Worm (Caenorhabditis elegans) whole organism, young adult: ENCODE data around the gene cyn-17.

ENCODE experiments used
- B0019.2 ChIP-seq: fragments of 200-800 bp; sonication (Bioruptor generic); conservative IDR thresholded peaks from 2 replicates; pipeline ENCODE4 v1.3.6; 2022; ENCODE audit warnings: missing genetic modification reagents, missing genetic modification characterization, missing compliant biosample characterization
- C06A6.2 ChIP-seq: fragments of 200-800 bp; sonication (Bioruptor generic); conservative IDR thresholded peaks from 2 replicates; pipeline ENCODE4 v1.3.6; 2022; ENCODE audit warnings: missing genetic modification characterization, missing compliant biosample characterization
- F10E7.11 ChIP-seq: sonication (generic microtip); optimal IDR thresholded peaks from 2 replicates; lab custom pipeline; 2017; ENCODE audit warnings: mild to moderate bottlenecking, missing genetic modification characterization, moderate library complexity, missing compliant biosample characterization
- F22D6.2 ChIP-seq: sonication (generic microtip); optimal IDR thresholded peaks from 2 replicates; lab custom pipeline; 2016; ENCODE audit warnings: mild to moderate bottlenecking, missing genetic modification characterization, missing compliant biosample characterization
- F23B12.7 ChIP-seq: sonication (generic microtip); optimal IDR thresholded peaks from 2 replicates; lab custom pipeline; 2017; ENCODE audit warnings: missing genetic modification characterization, mild to moderate bottlenecking, missing compliant biosample characterization, antibody characterized with exemption, moderate library complexity; ENCODE audit not compliant: insufficient read depth
- F33H1.4 ChIP-seq: fragments of 200-800 bp; sonication (Bioruptor generic); IDR thresholded peaks from 2 replicates; pipeline ENCODE4 v1.3.6; 2022; ENCODE audit warnings: missing genetic modification reagents, missing genetic modification characterization, missing compliant biosample characterization
- F57A8.1 ChIP-seq: fragments of 200-800 bp; sonication (Bioruptor generic); optimal IDR thresholded peaks from 2 replicates; lab custom pipeline; 2018; ENCODE audit warnings: mild to moderate bottlenecking, missing genetic modification characterization, moderate library complexity, missing compliant biosample characterization
- K12H6.12 ChIP-seq: fragments of 200-800 bp; sonication (Bioruptor generic); optimal IDR thresholded peaks from 2 replicates; lab custom pipeline; 2018; ENCODE audit warnings: mild to moderate bottlenecking, missing genetic modification characterization, missing compliant biosample characterization
- Y56A3A.18 ChIP-seq: fragments of 200-800 bp; sonication (Bioruptor generic); IDR thresholded peaks from 2 replicates; pipeline ENCODE4 v1.3.6; 2022; ENCODE audit warnings: missing genetic modification reagents, missing genetic modification characterization, missing compliant biosample characterization
- Y67H2A.10 ChIP-seq: fragments of 200-800 bp; sonication (Bioruptor generic); conservative IDR thresholded peaks from 2 replicates; pipeline ENCODE4 v1.3.6; 2022; ENCODE audit warnings: missing genetic modification reagents, missing genetic modification characterization, missing compliant biosample characterization
- ZK185.1 ChIP-seq: sonication (generic microtip); optimal IDR thresholded peaks from 2 replicates; lab custom pipeline; 2016; ENCODE audit warnings: mild to moderate bottlenecking, missing genetic modification characterization, missing compliant biosample characterization; ENCODE audit not compliant: poor library complexity, severe bottlenecking
- akir-1 ChIP-seq: fragments of 200-800 bp; sonication (Bioruptor generic); optimal IDR thresholded peaks from 2 replicates; lab custom pipeline; 2018; ENCODE audit warnings: mild to moderate bottlenecking, missing genetic modification characterization, moderate library complexity, missing compliant biosample characterization
- aptf-2 ChIP-seq: fragments of 200-800 bp; sonication (Bioruptor generic); conservative IDR thresholded peaks from 2 replicates; pipeline ENCODE4 v1.3.6; 2022; ENCODE audit warnings: missing genetic modification reagents, missing genetic modification characterization, missing compliant biosample characterization
- atf-7 ChIP-seq: sonication (generic microtip); optimal IDR thresholded peaks from 2 replicates; lab custom pipeline; 2017; ENCODE audit warnings: mild to moderate bottlenecking, missing genetic modification characterization, missing compliant biosample characterization
- attf-5 ChIP-seq: fragments of 200-800 bp; sonication (Bioruptor generic); optimal IDR thresholded peaks from 2 replicates; lab custom pipeline; 2018; ENCODE audit warnings: mild to moderate bottlenecking, missing genetic modification characterization, missing compliant biosample characterization
- attf-6 ChIP-seq: fragments of 200-800 bp; sonication (Bioruptor generic); IDR thresholded peaks from 2 replicates; pipeline ENCODE4 v1.3.6; 2022; ENCODE audit warnings: missing genetic modification reagents, missing genetic modification characterization, missing compliant biosample characterization
- ccch-3 ChIP-seq: fragments of 200-800 bp; sonication (Bioruptor generic); optimal IDR thresholded peaks from 2 replicates; lab custom pipeline; 2018; ENCODE audit warnings: mild to moderate bottlenecking, missing genetic modification characterization, missing compliant biosample characterization
- cebp-2 ChIP-seq: fragments of 200-800 bp; sonication (Bioruptor generic); IDR thresholded peaks from 2 replicates; pipeline ENCODE4 v1.3.6; 2022; ENCODE audit warnings: missing genetic modification characterization, missing compliant biosample characterization
- ceh-27 ChIP-seq: fragments of 200-800 bp; sonication (Bioruptor generic); optimal IDR thresholded peaks from 2 replicates; lab custom pipeline; 2018; ENCODE audit warnings: mild to moderate bottlenecking, missing genetic modification characterization, moderate library complexity, missing compliant biosample characterization
- ceh-40 ChIP-seq: fragments of 200-800 bp; sonication (Bioruptor generic); IDR thresholded peaks from 2 replicates; pipeline ENCODE4 v1.3.6; 2022; ENCODE audit warnings: missing genetic modification characterization, missing compliant biosample characterization
- ceh-91 ChIP-seq: fragments of 200-800 bp; sonication (Bioruptor generic); IDR thresholded peaks from 2 replicates; pipeline ENCODE4 v1.3.6; 2022; ENCODE audit warnings: missing genetic modification reagents, missing genetic modification characterization, missing compliant biosample characterization
- dpff-1 ChIP-seq: sonication (generic microtip); optimal IDR thresholded peaks from 2 replicates; lab custom pipeline; 2017; ENCODE audit warnings: mild to moderate bottlenecking, missing genetic modification characterization, missing compliant biosample characterization
- dpl-1 ChIP-seq: fragments of 150-350 bp; optimal IDR thresholded peaks from 2 replicates; lab custom pipeline; 2014; ENCODE audit warnings: missing biosample characterization, missing genetic modification reagents, missing genetic modification characterization
- efl-1 ChIP-seq: fragments of 150-350 bp; optimal IDR thresholded peaks from 2 replicates; lab custom pipeline; 2014; ENCODE audit warnings: missing biosample characterization, missing genetic modification reagents, missing genetic modification characterization
- egl-18 ChIP-seq: fragments of 200-800 bp; sonication (Bioruptor generic); IDR thresholded peaks from 2 replicates; pipeline ENCODE4 v1.3.6; 2022; ENCODE audit warnings: missing genetic modification reagents, missing genetic modification characterization, missing compliant biosample characterization
- egl-44 ChIP-seq: fragments of 200-800 bp; sonication (Bioruptor generic); IDR thresholded peaks from 2 replicates; pipeline ENCODE4 v1.3.6; 2022; ENCODE audit warnings: missing genetic modification reagents, missing genetic modification characterization, missing compliant biosample characterization
- ekl-4 ChIP-seq: fragments of 200-800 bp; sonication (Bioruptor generic); IDR thresholded peaks from 2 replicates; pipeline ENCODE4 v1.3.6; 2022; ENCODE audit warnings: missing genetic modification reagents, missing genetic modification characterization, missing compliant biosample characterization
- ets-4 ChIP-seq: fragments of 200-800 bp; sonication (Bioruptor generic); optimal IDR thresholded peaks from 2 replicates; lab custom pipeline; 2018; ENCODE audit warnings: mild to moderate bottlenecking, missing genetic modification characterization, missing compliant biosample characterization
- fkh-3 ChIP-seq: sonication (generic microtip); optimal IDR thresholded peaks from 2 replicates; lab custom pipeline; 2016; ENCODE audit warnings: mild to moderate bottlenecking, missing genetic modification characterization, missing compliant biosample characterization
- hlh-26 ChIP-seq: fragments of 200-800 bp; sonication (Bioruptor generic); conservative IDR thresholded peaks from 2 replicates; pipeline ENCODE4 v1.3.6; 2022; ENCODE audit warnings: missing genetic modification reagents, missing genetic modification characterization, missing compliant biosample characterization
- lin-35 ChIP-seq, 3 experiments: fragments of 150-350 bp in 2 of 3; sonication (generic microtip) in 1 of 3; optimal IDR thresholded peaks; 2 replicates each; lab custom pipeline; 2014 to 2018; ENCODE audit warnings: missing biosample characterization in 3 of 3, missing genetic modification characterization in 3 of 3, missing genetic modification reagents in 3 of 3
- lin-40 ChIP-seq: sonication (generic microtip); optimal IDR thresholded peaks from 2 replicates; lab custom pipeline; 2016; ENCODE audit warnings: missing genetic modification characterization, mild to moderate bottlenecking, missing compliant biosample characterization, missing genotype, missing genetic modification reagents
- lsl-1 ChIP-seq: fragments of 200-800 bp; sonication (Bioruptor generic); optimal IDR thresholded peaks from 2 replicates; lab custom pipeline; 2018; ENCODE audit warnings: mild to moderate bottlenecking, missing genetic modification characterization, moderate library complexity, missing compliant biosample characterization
- nhr-80 ChIP-seq: sonication (generic microtip); optimal IDR thresholded peaks from 2 replicates; lab custom pipeline; 2016; ENCODE audit warnings: missing genetic modification characterization, missing compliant biosample characterization
- nhr-90 ChIP-seq: sonication (generic microtip); optimal IDR thresholded peaks from 2 replicates; lab custom pipeline; 2016; ENCODE audit warnings: missing genotype, mild to moderate bottlenecking, missing genetic modification characterization, missing compliant biosample characterization
- pbrm-1 ChIP-seq: fragments of 200-800 bp; sonication (Bioruptor generic); IDR thresholded peaks from 2 replicates; pipeline ENCODE4 v1.3.6; 2022; ENCODE audit warnings: missing genetic modification reagents, missing genetic modification characterization, missing compliant biosample characterization
- sea-2 ChIP-seq: fragments of 200-800 bp; sonication (Bioruptor generic); IDR thresholded peaks from 2 replicates; pipeline ENCODE4 v1.3.6; 2022; ENCODE audit warnings: missing genetic modification characterization, missing compliant biosample characterization
- somi-1 ChIP-seq: fragments of 200-800 bp; sonication (Bioruptor generic); optimal IDR thresholded peaks from 2 replicates; lab custom pipeline; 2018; ENCODE audit warnings: mild to moderate bottlenecking, missing genetic modification characterization, missing compliant biosample characterization
- tbp1 ChIP-seq: fragments of 200-800 bp; sonication (Bioruptor generic); optimal IDR thresholded peaks from 2 replicates; lab custom pipeline; 2018; ENCODE audit warnings: mild to moderate bottlenecking, missing genetic modification characterization, missing compliant biosample characterization
- tbx-9 ChIP-seq: sonication (generic microtip); optimal IDR thresholded peaks from 2 replicates; lab custom pipeline; 2016; ENCODE audit warnings: borderline replicate concordance, missing genetic modification characterization, inconsistent platforms, missing compliant biosample characterization
- unc-130 ChIP-seq: sonication (generic microtip); optimal IDR thresholded peaks from 2 replicates; lab custom pipeline; 2016; ENCODE audit warnings: missing genetic modification reagents, missing genetic modification characterization, missing compliant biosample characterization
- xnd-1 ChIP-seq: sonication (generic microtip); optimal IDR thresholded peaks from 2 replicates; lab custom pipeline; 2016; ENCODE audit warnings: missing genotype, missing genetic modification reagents, missing genetic modification characterization, missing compliant biosample characterization
- ztf-22 ChIP-seq: fragments of 200-800 bp; sonication (Bioruptor generic); optimal IDR thresholded peaks from 2 replicates; lab custom pipeline; 2018; ENCODE audit warnings: mild to moderate bottlenecking, missing genetic modification characterization, moderate library complexity, missing compliant biosample characterization
- ztf-26 ChIP-seq: sonication (generic microtip); optimal IDR thresholded peaks from 2 replicates; lab custom pipeline; 2017; ENCODE audit warnings: missing genetic modification characterization, missing compliant biosample characterization
- ztf-28 ChIP-seq: fragments of 200-800 bp; sonication (Bioruptor generic); IDR thresholded peaks from 2 replicates; pipeline ENCODE4 v1.3.6; 2022; ENCODE audit warnings: missing genetic modification reagents, missing genetic modification characterization, missing compliant biosample characterization
- ztf-6 ChIP-seq: fragments of 200-800 bp; sonication (Bioruptor generic); IDR thresholded peaks from 2 replicates; pipeline ENCODE4 v1.3.6; 2022; ENCODE audit warnings: missing genetic modification reagents, missing genetic modification characterization, missing compliant biosample characterization

Gene cyn-17

ce11 chrV:5758780-5759179 lies 40.7 kb upstream of the cyn-17 start, which contains the start of gene C53A3.4:
Gene C53A3.4, minus strand, starts transcription at chrV:5758880.
- no peak for TF ChIP-seq dpl-1
- TF ChIP-seq pbrm-1 (GFP tag; lab: Robert Waterston, UW), result no peak
- no peak for TF ChIP-seq Y67H2A.10 (GFP tag; lab: Robert Waterston, UW)
- TF ChIP-seq attf-6 (GFP tag; lab: Robert Waterston, UW), result no peak
- no peak for TF ChIP-seq ekl-4 (GFP tag; lab: Robert Waterston, UW)
- no peak for TF ChIP-seq lsl-1
- no peak for TF ChIP-seq sea-2 (GFP tag; lab: Robert Waterston, UW)
- TF ChIP-seq attf-5 (GFP tag; lab: Kevin White, UChicago), result no peak
- TF ChIP-seq xnd-1 (tag; lab: Kevin White, UChicago), result no peak
- no peak for TF ChIP-seq nhr-80 (tag; lab: Kevin White, UChicago)
- TF ChIP-seq F22D6.2 (tag; lab: Kevin White, UChicago), result no peak
- no peak for TF ChIP-seq dpff-1 (tag; lab: Kevin White, UChicago)
- no peak for TF ChIP-seq hlh-26 (GFP tag; lab: Robert Waterston, UW)
- no peak for TF ChIP-seq nhr-90 (tag; lab: Kevin White, UChicago)
- no peak for TF ChIP-seq ztf-22
- no peak for TF ChIP-seq tbp1 (GFP tag; lab: Kevin White, UChicago)
- no peak for TF ChIP-seq egl-44 (GFP tag; lab: Robert Waterston, UW)
- TF ChIP-seq egl-18, result no peak

DNA sequence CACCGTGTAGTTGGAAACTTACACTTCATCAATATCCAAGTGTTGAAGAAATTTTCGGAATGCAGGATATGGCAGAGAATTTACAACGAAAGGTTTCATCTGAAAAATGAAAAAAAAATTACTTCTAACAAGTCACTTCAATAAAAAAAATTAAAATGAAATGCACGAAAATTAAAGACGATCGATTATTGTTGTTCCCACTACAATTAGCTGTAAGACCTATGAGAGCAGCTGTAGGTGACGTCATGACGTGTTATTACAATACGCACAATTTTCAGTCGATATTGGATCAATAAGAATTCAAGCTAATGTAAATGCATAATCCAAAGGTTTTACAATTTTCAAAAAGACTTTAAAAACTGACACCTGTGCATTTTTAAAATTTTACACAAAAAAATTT lies 39.3 kb upstream of the cyn-17 start, which contains the start of gene C53A3.1:
Gene C53A3.1, minus strand, starts transcription at position 101 of the 400 bp plus-strand sequence.
- TF ChIP-seq ceh-91 (GFP tag; lab: Robert Waterston, UW) (no peak), F33H1.4 (GFP tag; lab: Robert Waterston, UW) (no peak), B0019.2 (GFP tag; lab: Robert Waterston, UW) (no peak), efl-1 (GFP tag; lab: Kevin White, UChicago) (no peak), K12H6.12 (no peak), tbx-9 (tag; lab: Kevin White, UChicago) (no peak), ekl-4 (GFP tag; lab: Robert Waterston, UW) (no peak), F23B12.7 (tag; lab: Kevin White, UChicago) (no peak), hlh-26 (GFP tag; lab: Robert Waterston, UW) (no peak), F57A8.1 (GFP tag; lab: Kevin White, UChicago) (no peak), ccch-3 (no peak), F22D6.2 (tag; lab: Kevin White, UChicago) (no peak), ztf-28 (GFP tag; lab: Robert Waterston, UW) (no peak), ceh-40 (GFP tag; lab: Robert Waterston, UW) (no peak), F10E7.11 (tag; lab: Kevin White, UChicago) (no peak), lin-40 (tag; lab: Kevin White, UChicago) (no peak), ets-4 (GFP tag; lab: Kevin White, UChicago) (no peak), akir-1 (GFP tag; lab: Kevin White, UChicago) (no peak)
- TF ChIP-seq, all 124 proteins: peak for 0

DNA sequence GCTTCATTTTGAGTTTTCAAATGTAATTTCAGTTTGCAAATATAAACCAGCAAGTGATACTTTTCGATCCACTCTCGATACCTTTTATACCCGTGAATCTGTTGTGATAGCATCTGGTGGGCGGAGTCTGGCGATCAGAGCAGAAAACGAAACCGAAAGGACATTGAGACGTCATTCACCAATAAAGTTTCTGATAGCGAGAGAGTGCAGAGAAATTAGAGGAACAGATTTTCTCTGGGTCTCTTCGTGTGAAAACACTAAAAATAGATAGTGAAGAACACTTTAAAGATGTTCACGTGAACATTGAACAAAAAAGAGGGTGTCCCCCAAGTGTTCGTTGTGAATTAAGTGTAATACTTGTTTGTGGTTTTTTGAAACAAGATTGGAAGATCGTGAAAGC lies 35.7 kb upstream of the cyn-17 start, which contains the start of gene pgph-3:
Gene pgph-3, minus strand, starts transcription at position 60 of the 400 bp plus-strand sequence.
- TF ChIP-seq cebp-2 (GFP tag; lab: Robert Waterston, UW) (no peak), Y56A3A.18 (GFP tag; lab: Robert Waterston, UW) (0 out of 2 replicates have a peak, but pooled peaks have one; percentile 39), lin-40 (tag; lab: Kevin White, UChicago) (peak; percentile 81), ztf-26 (tag; lab: Kevin White, UChicago) (peak; percentile 57), nhr-80 (tag; lab: Kevin White, UChicago) (peak; percentile 78), somi-1 (GFP tag; lab: Kevin White, UChicago) (peak; percentile 40), ZK185.1 (peak; percentile 8), atf-7 (tag; lab: Kevin White, UChicago) (peak; percentile 55), lin-35 (GFP tag; optimal IDR thresholded peaks at IDR 0.05; lab: Kevin White, UChicago) (peak in 1 of 3 experiments; percentile 13), unc-130 (GFP tag; lab: Kevin White, UChicago) (no peak), ztf-6 (GFP tag; lab: Robert Waterston, UW) (no peak), ceh-27 (GFP tag; lab: Kevin White, UChicago) (peak; percentile 38), C06A6.2 (peak; percentile 37; the same call in 1 of the 2 replicates), fkh-3 (tag; lab: Kevin White, UChicago) (no peak), ets-4 (GFP tag; lab: Kevin White, UChicago) (peak; percentile 28), aptf-2 (GFP tag; lab: Robert Waterston, UW) (no peak), F10E7.11 (tag; lab: Kevin White, UChicago) (no peak)
